Worm (Caenorhabditis elegans): ENCODE measurements around the gene Y113G7B.11.

The Y113G7B.11 gene

DNA sequence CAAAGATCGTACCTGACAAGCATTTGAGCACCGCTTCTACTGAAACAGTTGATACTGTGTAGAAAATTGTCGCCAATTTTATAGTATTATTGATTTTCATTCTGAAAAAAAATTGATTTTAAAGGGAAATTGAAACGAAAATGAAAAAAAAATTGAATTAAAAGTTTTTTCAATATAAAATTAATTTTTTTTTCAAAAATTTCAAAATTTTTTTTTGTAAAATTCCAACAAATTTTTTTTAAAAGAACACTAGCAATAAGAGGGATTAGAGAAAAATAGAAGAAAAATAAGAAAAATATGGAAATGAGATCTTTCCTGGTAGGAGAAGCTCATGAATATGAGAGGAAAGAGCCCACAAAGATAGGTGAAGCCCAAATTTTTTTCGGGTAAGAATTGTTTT, at the start of gene Y113G7B.11:
Y113G7B.11 (minus strand) TSS at position 101 of the 400 bp plus-strand sequence.
- TF ChIP-seq eyg-1 (tag; optimal IDR thresholded peaks at IDR 0.05) (no peak), ceh-14 (tag; optimal IDR thresholded peaks at IDR 0.05) (no peak), rnt-1 (tag; optimal IDR thresholded peaks at IDR 0.05) (no peak), fax-1 (tag; optimal IDR thresholded peaks at IDR 0.05) (no peak), madf-2 (tag; optimal IDR thresholded peaks at IDR 0.05) (no peak), T23F11.4 (GFP tag; optimal IDR thresholded peaks at IDR 0.05) (no peak)

- no peak for TF ChIP-seq elt-4 (tag; optimal IDR thresholded peaks at IDR 0.05)
- no peak for TF ChIP-seq pqm-1 (tag; optimal IDR thresholded peaks at IDR 0.05)
- TF ChIP-seq ceh-31 (tag; optimal IDR thresholded peaks at IDR 0.05), result peak; percentile 78
- TF ChIP-seq ceh-6 (GFP tag; optimal IDR thresholded peaks at IDR 0.05), result no peak
- peak; percentile 41 for TF ChIP-seq ceh-34 (tag; optimal IDR thresholded peaks at IDR 0.05)
- peak; percentile 24 for TF ChIP-seq hlh-8 (tag; optimal IDR thresholded peaks at IDR 0.05)
- TF ChIP-seq dve-1 (tag; optimal IDR thresholded peaks at IDR 0.05), result no peak
- peak; percentile 34 for TF ChIP-seq nfya-1 (tag; optimal IDR thresholded peaks at IDR 0.05)
- TF ChIP-seq hlh-30 (tag; optimal IDR thresholded peaks at IDR 0.05; ENCODE audit: insufficient read depth), result peak; percentile 72
- TF ChIP-seq ceh-48 (tag; optimal IDR thresholded peaks at IDR 0.05), result peak; percentile 59
- TF ChIP-seq tbx-2 (tag; optimal IDR thresholded peaks at IDR 0.05), result peak; percentile 43
- TF ChIP-seq ets-4 (tag; optimal IDR thresholded peaks at IDR 0.05), result peak; percentile 13
- peak; percentile 19 for TF ChIP-seq ceh-14 (tag; optimal IDR thresholded peaks at IDR 0.05)
- TF ChIP-seq sdc-2 (tag; optimal IDR thresholded peaks at IDR 0.05), result peak; percentile 13
- TF ChIP-seq pros-1 (tag; optimal IDR thresholded peaks at IDR 0.05), result no peak
- peak; percentile 33 for TF ChIP-seq unc-42 (tag; optimal IDR thresholded peaks at IDR 0.05)
Observed at ce11 chrV:20249438-20250120, 34.5 kb upstream of the Y113G7B.11 start, which contains the start of gene swsn-1. Gene swsn-1 (minus strand): TSS chrV:20249488.

ce11 chrV:20241243-20241862, 26.3 kb upstream of the Y113G7B.11 start:
- TF ChIP-seq pag-3 (tag; optimal IDR thresholded peaks at IDR 0.05; ENCODE audit: borderline replicate concordance) (peak; percentile 42), odd-2 (tag; optimal IDR thresholded peaks at IDR 0.05) (no peak), ceh-2 (tag; optimal IDR thresholded peaks at IDR 0.05) (no peak), hlh-8 (tag; optimal IDR thresholded peaks at IDR 0.05) (no peak), ceh-24 (tag; optimal IDR thresholded peaks at IDR 0.05) (no peak), pqm-1 (tag; optimal IDR thresholded peaks at IDR 0.05) (no peak), ztf-16 (tag; optimal IDR thresholded peaks at IDR 0.05) (no peak), fkh-6 (tag; optimal IDR thresholded peaks at IDR 0.05) (no peak), unc-55 (GFP tag; optimal IDR thresholded peaks at IDR 0.05) (no peak), hlh-6 (tag; optimal IDR thresholded peaks at IDR 0.05) (no peak), Y22D7AL.16 (tag; optimal IDR thresholded peaks at IDR 0.05) (no peak), ceh-30 (tag; optimal IDR thresholded peaks at IDR 0.05) (no peak), T23F11.4 (GFP tag; optimal IDR thresholded peaks at IDR 0.05) (peak; percentile 11), pha-4 (tag; optimal IDR thresholded peaks at IDR 0.05) (no peak), lim-6 (tag; optimal IDR thresholded peaks at IDR 0.05) (no peak), pat-9 (tag; optimal IDR thresholded peaks at IDR 0.05) (no peak), ceh-31 (tag; optimal IDR thresholded peaks at IDR 0.05) (peak; percentile 5), syd-9 (tag; optimal IDR thresholded peaks at IDR 0.05) (peak; percentile 12), npax-4 (tag; optimal IDR thresholded peaks at IDR 0.05) (no peak)

DNA sequence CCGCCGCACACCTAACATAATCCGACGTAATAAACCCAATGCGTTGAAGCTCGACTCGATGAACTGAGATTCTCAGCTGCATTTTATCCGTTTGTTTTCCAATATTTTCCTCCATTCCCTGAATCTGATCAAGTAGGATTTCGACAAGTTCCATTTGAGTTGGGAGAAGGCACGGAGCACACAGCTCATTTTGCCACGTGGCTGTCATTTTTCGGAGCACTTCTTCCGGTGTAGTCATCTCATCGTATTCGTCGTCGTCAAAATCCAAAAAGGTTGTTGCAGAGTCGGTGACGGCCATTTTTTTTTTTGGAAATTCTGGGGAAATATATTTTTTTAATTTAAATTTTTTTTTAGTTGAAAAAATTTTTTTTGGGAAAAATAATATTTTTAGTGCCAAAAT, 22.3 kb upstream of the Y113G7B.11 start, which contains the start of gene sld-5:
sld-5 (minus strand) TSS at position 317 of the 400 bp plus-strand sequence.
- TF ChIP-seq lim-6 (tag; optimal IDR thresholded peaks at IDR 0.05) (no peak), unc-86 (tag; optimal IDR thresholded peaks at IDR 0.05) (no peak), npax-4 (tag; optimal IDR thresholded peaks at IDR 0.05) (no peak), ahr-1 (tag; optimal IDR thresholded peaks at IDR 0.05) (no peak), mec-3 (tag; optimal IDR thresholded peaks at IDR 0.05; ENCODE audit: borderline replicate concordance) (no peak), hlh-15 (tag; optimal IDR thresholded peaks at IDR 0.05) (no peak), ama-1 (optimal IDR thresholded peaks at IDR 0.05) (no peak), pha-4 (tag; optimal IDR thresholded peaks at IDR 0.05) (no peak), fkh-6 (tag; optimal IDR thresholded peaks at IDR 0.05) (no peak)
